Worm (Caenorhabditis elegans) whole organism, L1 larva: ENCODE data around the gene elp-1.

Experiments used
- alr-1 ChIP-seq: fragments of 200-800 bp; sonication (Bioruptor generic); optimal IDR thresholded peaks from 2 replicates; lab custom pipeline; 2018; ENCODE audit warnings: borderline replicate concordance, mild to moderate bottlenecking, missing genetic modification characterization, missing compliant biosample characterization
- aly-2 ChIP-seq: fragments of 150-350 bp; optimal IDR thresholded peaks from 2 replicates; lab custom pipeline; 2014; ENCODE audit warnings: missing biosample characterization, missing genetic modification characterization
- ama-1 ChIP-seq: fragments of 150-350 bp; optimal IDR thresholded peaks from 2 replicates; lab custom pipeline; 2014
- blmp-1 ChIP-seq: fragments of 150-350 bp; optimal IDR thresholded peaks from 2 replicates; lab custom pipeline; 2014; ENCODE audit warnings: missing biosample characterization, missing genetic modification characterization
- ceh-8 ChIP-seq: fragments of 200-800 bp; sonication (Bioruptor generic); optimal IDR thresholded peaks from 2 replicates; lab custom pipeline; 2018; ENCODE audit warnings: mild to moderate bottlenecking, missing genetic modification characterization, moderate library complexity, missing compliant biosample characterization
- ceh-88 ChIP-seq: fragments of 200-800 bp; sonication (Bioruptor generic); IDR thresholded peaks from 2 replicates; pipeline ENCODE4 v1.3.6; 2022; ENCODE audit warnings: missing genetic modification characterization, missing compliant biosample characterization
- ceh-90 ChIP-seq: sonication (generic microtip); optimal IDR thresholded peaks from 2 replicates; lab custom pipeline; 2016; ENCODE audit warnings: missing genetic modification characterization, missing compliant biosample characterization
- ces-1 ChIP-seq: fragments of 150-350 bp; optimal IDR thresholded peaks from 2 replicates; lab custom pipeline; 2014; ENCODE audit warnings: missing biosample characterization, missing genetic modification reagents, missing genetic modification characterization
- dsc-1 ChIP-seq: sonication (generic microtip); optimal IDR thresholded peaks from 2 replicates; lab custom pipeline; 2016; ENCODE audit warnings: mild to moderate bottlenecking, missing genetic modification characterization, missing compliant biosample characterization
- efl-1 ChIP-seq, 4 experiments: fragments of 150-350 bp; optimal IDR thresholded peaks in 3 of 4; peaks in 1 of 4; 1 replicate in 1 of 4; 2 replicates in 3 of 4; lab custom pipeline; 2014; ENCODE audit warnings: missing biosample characterization in 2 of 4, missing genetic modification characterization in 2 of 4, missing genetic modification reagents in 2 of 4
- egl-13 ChIP-seq: sonication (generic microtip); optimal IDR thresholded peaks from 2 replicates; lab custom pipeline; 2016; ENCODE audit warnings: missing genotype, missing genetic modification reagents, missing genetic modification characterization, missing compliant biosample characterization
- elt-2 ChIP-seq: sonication (generic microtip); optimal IDR thresholded peaks from 2 replicates; lab custom pipeline; 2016; ENCODE audit warnings: missing genetic modification characterization, mild to moderate bottlenecking, inconsistent platforms, missing compliant biosample characterization, missing genetic modification reagents
- grh-1 ChIP-seq: fragments of 200-800 bp; sonication (Bioruptor generic); IDR thresholded peaks from 2 replicates; pipeline ENCODE4 v1.3.6; 2022; ENCODE audit warnings: missing genetic modification reagents, missing genetic modification characterization, missing compliant biosample characterization
- isw-1 ChIP-seq: fragments of 200-800 bp; sonication (Bioruptor generic); IDR thresholded peaks from 2 replicates; pipeline ENCODE4 v1.3.6; 2022; ENCODE audit warnings: missing genetic modification characterization, missing compliant biosample characterization
- jun-1 ChIP-seq: fragments of 150-350 bp; optimal IDR thresholded peaks from 2 replicates; lab custom pipeline; 2014; ENCODE audit warnings: missing biosample characterization, missing genetic modification reagents, missing genetic modification characterization
- lin-35 ChIP-seq, 2 experiments: fragments of 150-350 bp; optimal IDR thresholded peaks; 2 replicates each; lab custom pipeline; 2014; ENCODE audit warnings: missing biosample characterization in 2 of 2, missing genetic modification characterization in 2 of 2, missing genetic modification reagents in 2 of 2
- lir-3 ChIP-seq: sonication (generic microtip); optimal IDR thresholded peaks from 2 replicates; lab custom pipeline; 2016; ENCODE audit warnings: mild to moderate bottlenecking, missing genetic modification characterization, moderate library complexity, missing compliant biosample characterization; ENCODE audit not compliant: poor library complexity
- lsy-2 ChIP-seq, 2 experiments: fragments of 150-350 bp; optimal IDR thresholded peaks; 2 replicates each; lab custom pipeline; 2014; ENCODE audit warnings: missing biosample characterization in 2 of 2, missing genetic modification characterization in 2 of 2
- nhr-12 ChIP-seq: sonication (generic microtip); optimal IDR thresholded peaks from 2 replicates; lab custom pipeline; 2017; ENCODE audit warnings: missing biosample characterization, missing genetic modification characterization
- nhr-19 ChIP-seq: fragments of 200-800 bp; sonication (Bioruptor generic); conservative IDR thresholded peaks from 2 replicates; pipeline ENCODE4 v1.3.6; 2022; ENCODE audit warnings: missing genetic modification characterization, missing compliant biosample characterization
- nhr-20 ChIP-seq: sonication (generic microtip); optimal IDR thresholded peaks from 2 replicates; lab custom pipeline; 2016; ENCODE audit warnings: mild to moderate bottlenecking, missing genetic modification characterization, missing compliant biosample characterization
- nhr-237 ChIP-seq: fragments of 150-350 bp; optimal IDR thresholded peaks from 2 replicates; lab custom pipeline; 2014; ENCODE audit warnings: missing biosample characterization, missing genetic modification characterization
- nhr-28 ChIP-seq: fragments of 150-350 bp; optimal IDR thresholded peaks from 2 replicates; lab custom pipeline; 2014; ENCODE audit warnings: missing biosample characterization, missing genetic modification characterization
- nhr-47 ChIP-seq: sonication (generic microtip); optimal IDR thresholded peaks from 2 replicates; lab custom pipeline; 2016; ENCODE audit warnings: mild to moderate bottlenecking, missing genetic modification characterization, moderate library complexity, missing compliant biosample characterization
- nhr-71 ChIP-seq: sonication (generic microtip); optimal IDR thresholded peaks from 2 replicates; lab custom pipeline; 2016; ENCODE audit warnings: mild to moderate bottlenecking, missing genetic modification characterization, moderate library complexity, missing compliant biosample characterization
- nhr-84 ChIP-seq: sonication (generic microtip); optimal IDR thresholded peaks from 2 replicates; lab custom pipeline; 2017; ENCODE audit warnings: missing biosample characterization, missing genetic modification characterization
- nhr-85 ChIP-seq: sonication (generic microtip); peaks from one replicate; lab custom pipeline; 2016; ENCODE audit warnings: missing genetic modification characterization, inconsistent platforms, missing compliant biosample characterization
- nhr-90 ChIP-seq: sonication (generic microtip); optimal IDR thresholded peaks from 2 replicates; lab custom pipeline; 2016; ENCODE audit warnings: mild to moderate bottlenecking, missing genetic modification characterization, missing compliant biosample characterization; ENCODE audit not compliant: poor library complexity
- pag-3 ChIP-seq: sonication (generic microtip); optimal IDR thresholded peaks from 2 replicates; lab custom pipeline; 2017; ENCODE audit warnings: missing genetic modification characterization, mild to moderate bottlenecking, missing compliant biosample characterization, antibody characterized with exemption, borderline replicate concordance; ENCODE audit not compliant: insufficient read depth
- pax-3 ChIP-seq: fragments of 200-800 bp; sonication (Bioruptor generic); optimal IDR thresholded peaks from 2 replicates; lab custom pipeline; 2018; ENCODE audit warnings: mild to moderate bottlenecking, missing genetic modification characterization, moderate library complexity, missing compliant biosample characterization
- rnt-1 ChIP-seq: sonication (generic microtip); optimal IDR thresholded peaks from 2 replicates; lab custom pipeline; 2016; ENCODE audit warnings: mild to moderate bottlenecking, missing genetic modification characterization, moderate library complexity, missing compliant biosample characterization
- snpc-4 ChIP-seq: fragments of 150-350 bp; optimal IDR thresholded peaks from 2 replicates; lab custom pipeline; 2014; ENCODE audit warnings: missing biosample characterization, missing genetic modification characterization
- snu-23 ChIP-seq: sonication (generic microtip); optimal IDR thresholded peaks from 2 replicates; lab custom pipeline; 2016; ENCODE audit warnings: missing genetic modification characterization, missing compliant biosample characterization
- sptf-1 ChIP-seq: fragments of 150-350 bp; optimal IDR thresholded peaks from 2 replicates; lab custom pipeline; 2014; ENCODE audit warnings: missing biosample characterization, missing genetic modification characterization
- sup-37 ChIP-seq: fragments of 200-800 bp; sonication (Bioruptor generic); optimal IDR thresholded peaks from 2 replicates; lab custom pipeline; 2018; ENCODE audit warnings: mild to moderate bottlenecking, missing genetic modification characterization, missing compliant biosample characterization
- tlp-1 ChIP-seq: fragments of 150-350 bp; optimal IDR thresholded peaks from 2 replicates; lab custom pipeline; 2014; ENCODE audit warnings: missing biosample characterization, missing genetic modification characterization
- unc-30 ChIP-seq: sonication (generic microtip); optimal IDR thresholded peaks from 2 replicates; lab custom pipeline; 2017; ENCODE audit warnings: missing biosample characterization, missing genetic modification characterization
- unc-98 ChIP-seq: fragments of 200-800 bp; sonication (Bioruptor generic); IDR thresholded peaks from 2 replicates; pipeline ENCODE4 v1.3.6; 2022; ENCODE audit warnings: missing genetic modification characterization, missing compliant biosample characterization
- vab-15 ChIP-seq: sonication (generic microtip); optimal IDR thresholded peaks from 2 replicates; lab custom pipeline; 2017; ENCODE audit warnings: missing genotype, mild to moderate bottlenecking, missing genetic modification characterization, missing compliant biosample characterization
- xbp-1 ChIP-seq: sonication (generic microtip); optimal IDR thresholded peaks from 2 replicates; lab custom pipeline; 2016; ENCODE audit warnings: missing genetic modification characterization, missing compliant biosample characterization
- zag-1 ChIP-seq: fragments of 150-350 bp; optimal IDR thresholded peaks from 2 replicates; lab custom pipeline; 2014; ENCODE audit warnings: missing biosample characterization, missing genetic modification characterization

The elp-1 gene

DNA sequence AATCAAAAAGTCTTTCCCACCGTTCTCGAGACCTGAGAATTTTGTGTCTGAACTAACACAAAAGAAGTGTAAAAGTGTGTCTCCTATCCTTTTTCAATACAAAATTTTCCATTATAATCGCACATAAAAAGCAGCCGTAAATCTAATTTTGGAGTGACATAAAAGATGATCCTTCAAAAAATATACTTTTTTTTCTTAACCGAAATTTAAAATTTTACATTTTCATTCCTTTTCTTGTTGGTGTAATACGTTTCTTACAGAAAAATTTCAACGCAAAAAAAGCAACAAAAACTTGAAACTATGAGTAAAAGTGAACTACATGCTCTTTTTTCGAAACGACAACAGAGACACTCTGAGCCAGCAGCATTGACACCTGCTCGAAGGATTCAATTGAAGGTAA is 37.1 kb upstream of the elp-1 start, which contains the start of gene Y44A6D.6:
Y44A6D.6 (plus strand) TSS at position 301 of the 400 bp plus-strand sequence.
- no peak for TF ChIP-seq xbp-1 (tag; lab: Kevin White, UChicago)
- TF ChIP-seq pax-3 (tag; lab: Kevin White, UChicago): no peak
- TF ChIP-seq jun-1: no peak
- TF ChIP-seq nhr-47 (tag; lab: Kevin White, UChicago): no peak

DNA sequence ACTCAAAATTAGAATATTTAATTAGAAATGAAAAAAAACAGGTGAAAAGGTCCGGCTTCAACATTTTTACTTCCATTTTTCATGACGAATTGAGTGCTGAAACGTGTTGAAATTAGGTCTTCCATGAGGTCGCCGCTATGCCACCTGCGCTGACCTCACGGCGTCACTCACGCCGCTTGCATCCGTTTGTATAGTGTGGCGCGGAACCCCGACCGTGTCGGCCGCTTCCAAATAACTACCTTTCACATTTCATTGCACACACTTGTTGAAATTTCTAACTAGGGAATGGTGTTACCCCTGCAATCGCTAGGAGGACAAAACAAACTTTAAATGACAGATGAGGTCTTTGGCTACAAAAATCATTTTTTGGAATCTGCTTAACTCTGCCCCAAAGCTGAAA is 33.5 kb upstream of the elp-1 start:
- TF ChIP-seq nhr-90 (tag; lab: Kevin White, UChicago) (peak; percentile 23), nhr-47 (tag; lab: Kevin White, UChicago) (peak; percentile 17), nhr-85 (peak; percentile 27), snu-23 (GFP tag; lab: Kevin White, UChicago) (peak; percentile 4), grh-1 (GFP tag; lab: Robert Waterston, UW) (peak; percentile 23; the same call in 1 of the 2 replicates), snpc-4 (tag; lab: Kevin White, UChicago) (peak; percentile 94), nhr-71 (tag; lab: Kevin White, UChicago) (peak; percentile 10)

DNA sequence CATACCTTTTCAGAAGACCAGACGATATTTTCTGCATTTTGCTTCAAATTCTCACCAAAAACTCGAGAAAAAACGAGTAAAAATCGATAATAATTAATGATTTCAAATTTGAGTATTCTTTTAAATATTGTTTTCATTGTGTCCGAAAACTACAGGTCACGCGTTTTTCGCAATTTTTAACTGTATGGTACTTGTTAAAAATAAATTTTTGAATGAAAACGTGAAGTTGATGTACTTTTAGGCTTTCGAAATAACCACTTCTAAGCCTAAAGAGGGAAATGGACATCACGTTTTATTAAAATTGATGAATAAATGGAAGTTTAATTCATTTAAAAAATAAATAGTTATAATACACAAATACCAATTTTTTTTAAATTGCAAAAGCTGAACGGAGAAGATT is 32.9 kb upstream of the elp-1 start, which contains the start of gene Y44A6D.5:
Y44A6D.5 (minus strand) TSS at position 101 of the 400 bp plus-strand sequence.
- TF ChIP-seq ama-1 (lab: Kevin White, UChicago): no peak
- TF ChIP-seq jun-1: no peak
- no peak for TF ChIP-seq efl-1 (optimal IDR thresholded peaks at IDR 0.05; lab: Kevin White, UChicago)
- peak in 1 of 2 experiments; percentile 66 for TF ChIP-seq efl-1 (GFP tag; optimal IDR thresholded peaks at IDR 0.05 in 1 of 2; lab: Kevin White, UChicago)
- TF ChIP-seq pag-3 (tag; lab: Kevin White, UChicago): no peak

DNA sequence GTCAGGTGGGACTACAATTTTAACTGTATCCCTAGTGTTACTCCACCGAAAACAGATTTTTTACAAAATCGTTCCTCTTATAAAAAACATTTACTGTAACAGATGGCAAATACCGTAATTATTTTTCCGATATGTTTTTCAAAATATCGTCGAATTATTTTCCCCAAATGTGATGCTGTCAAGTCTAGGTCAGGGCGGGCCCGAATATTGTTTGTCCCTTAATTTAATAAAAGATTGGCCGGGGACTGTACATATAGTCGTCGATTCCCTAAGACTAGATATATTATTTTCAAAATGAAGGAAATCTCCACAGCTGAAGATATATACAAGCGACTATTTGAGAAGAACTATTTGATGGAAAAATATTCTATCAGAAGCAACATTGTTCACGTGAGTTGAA is 28.0 kb upstream of the elp-1 start, which contains the start of gene sdf-9:
sdf-9 (plus strand) TSS at position 301 of the 400 bp plus-strand sequence.
- TF ChIP-seq egl-13 (tag; lab: Kevin White, UChicago) (no peak), isw-1 (GFP tag; lab: Robert Waterston, UW) (no peak), lin-35 (GFP tag; optimal IDR thresholded peaks at IDR 0.05; lab: Kevin White, UChicago) (no peak), ceh-8 (GFP tag; lab: Kevin White, UChicago) (peak; percentile 26), nhr-237 (tag; lab: Kevin White, UChicago) (no peak), aly-2 (tag; lab: Kevin White, UChicago) (no peak), unc-30 (no peak)

DNA sequence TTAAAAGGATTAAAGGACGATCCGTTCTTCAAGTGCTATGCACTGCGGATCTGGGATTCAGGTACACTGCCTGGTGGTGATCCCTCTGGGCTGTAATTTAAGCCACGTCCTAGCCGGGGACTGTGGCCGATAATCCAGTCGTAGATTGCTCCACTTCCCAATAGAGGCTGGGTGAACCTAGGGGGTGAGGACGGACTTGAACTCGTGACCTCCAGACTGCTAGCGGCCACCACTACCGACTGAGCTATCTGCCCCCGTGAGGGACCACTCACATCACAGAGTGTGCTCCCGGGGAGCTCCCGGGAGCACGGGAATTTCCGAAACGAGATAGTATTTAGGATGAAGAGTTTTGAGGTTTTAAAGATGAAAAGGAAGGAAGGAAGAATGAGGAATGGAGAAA is 25.4 kb upstream of the elp-1 start:
- TF ChIP-seq nhr-19: peak; percentile 39
- TF ChIP-seq rnt-1 (tag; lab: Kevin White, UChicago): peak; percentile 20

DNA sequence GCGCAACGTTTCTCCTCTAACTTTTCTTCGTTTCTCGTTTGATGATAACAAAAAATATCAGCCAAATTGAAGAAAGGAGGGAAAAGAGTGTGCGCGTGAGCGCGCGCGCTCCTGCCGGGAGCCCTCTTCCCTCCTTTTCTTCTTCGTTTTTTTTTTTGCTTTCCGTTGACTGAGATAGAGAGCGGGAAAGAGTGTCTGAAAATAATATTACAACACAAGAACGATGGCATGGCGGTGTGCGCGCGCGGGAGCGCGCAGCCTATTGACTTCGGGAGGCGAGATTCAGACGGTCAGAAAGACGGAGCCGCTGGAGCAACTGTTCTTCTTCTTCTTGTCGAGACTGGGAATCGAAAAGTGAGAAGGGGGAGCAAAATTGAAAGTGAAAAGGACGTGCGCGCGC is 23.8 kb upstream of the elp-1 start:
- TF ChIP-seq elt-2 (no peak), snu-23 (GFP tag; lab: Kevin White, UChicago) (peak; percentile 52), nhr-28 (tag; lab: Kevin White, UChicago) (no peak), alr-1 (no peak), efl-1 (optimal IDR thresholded peaks at IDR 0.05; lab: Kevin White, UChicago) (peak in 1 of 2 experiments; percentile 3), efl-1 (GFP tag; optimal IDR thresholded peaks at IDR 0.05 in 1 of 2; lab: Kevin White, UChicago) (no peak), zag-1 (no peak), nhr-12 (no peak), dsc-1 (tag; lab: Kevin White, UChicago) (peak; percentile 62), unc-98 (GFP tag; lab: Robert Waterston, UW) (peak; percentile 6; the same call in 1 of the 2 replicates), ceh-90 (tag; lab: Kevin White, UChicago) (no peak), nhr-90 (tag; lab: Kevin White, UChicago) (no peak), lir-3 (tag; lab: Kevin White, UChicago) (no peak), pag-3 (tag; lab: Kevin White, UChicago) (peak; percentile 91), nhr-84 (tag; lab: Kevin White, UChicago) (no peak), ceh-88 (GFP tag; lab: Robert Waterston, UW) (no peak), lin-35 (GFP tag; optimal IDR thresholded peaks at IDR 0.05; lab: Kevin White, UChicago) (peak in 1 of 2 experiments; percentile 8), sup-37 (GFP tag; lab: Kevin White, UChicago) (no peak), ama-1 (lab: Kevin White, UChicago) (no peak), blmp-1 (tag; lab: Kevin White, UChicago) (no peak), nhr-20 (tag; lab: Kevin White, UChicago) (peak; percentile 22), ces-1 (GFP tag; lab: Kevin White, UChicago) (no peak), vab-15 (no peak), sptf-1 (tag; lab: Kevin White, UChicago) (no peak), lsy-2 (tag; optimal IDR thresholded peaks at IDR 0.05; lab: Kevin White, UChicago) (peak in 1 of 2 experiments; percentile 48), tlp-1 (tag; lab: Kevin White, UChicago) (no peak)
